Worm (Caenorhabditis elegans): Measurements from ENCODE around the gene R160.2.

DNA sequence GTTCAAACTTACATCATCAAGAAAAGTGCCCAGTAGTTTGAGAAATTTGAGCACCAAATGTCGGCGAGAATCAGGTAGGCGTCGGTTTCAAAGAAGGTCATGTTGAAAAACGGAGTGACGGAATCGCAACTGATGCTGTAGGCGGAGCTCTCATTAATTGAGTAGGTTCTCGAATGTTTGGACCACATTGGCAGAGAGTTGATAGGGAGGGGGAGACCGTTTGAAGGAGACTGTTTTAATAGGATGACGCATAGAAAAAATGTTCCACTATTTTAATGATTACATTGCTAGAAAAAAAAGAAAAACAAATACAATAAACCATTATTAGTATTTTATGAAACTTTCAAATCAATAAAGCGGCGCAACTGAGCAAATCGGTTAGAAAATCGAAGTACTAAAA lies 13.5 kb downstream of the R160.2 start, which contains the start of gene F14H12.17:
- TF ChIP-seq lsy-27 (tag; optimal IDR thresholded peaks at IDR 0.05; ENCODE audit: borderline replicate concordance, insufficient read depth) (no peak), B0261.1 (tag; optimal IDR thresholded peaks at IDR 0.05) (no peak)

All from whole organism, young adult.